Worm (Caenorhabditis elegans) whole organism, mixed stage, embryonic: ENCODE data around the gene mdf-2.

Source experiments
- M03D4.4 ChIP-seq: sonication (generic microtip); optimal IDR thresholded peaks from 2 replicates; lab custom pipeline; 2017; ENCODE audit warnings: mild to moderate bottlenecking, missing genetic modification characterization, missing compliant biosample characterization
- bed-3 ChIP-seq: fragments of 200-800 bp; sonication (Bioruptor generic); optimal IDR thresholded peaks from 3 replicates; lab custom pipeline; 2018; ENCODE audit warnings: mild to moderate bottlenecking, missing genetic modification characterization, moderate library complexity, missing compliant biosample characterization
- blmp-1 ChIP-seq: fragments of 150-350 bp; optimal IDR thresholded peaks from 2 replicates; lab custom pipeline; 2014; ENCODE audit warnings: missing biosample characterization, missing genetic modification characterization
- ceh-39 ChIP-seq: fragments of 150-350 bp; optimal IDR thresholded peaks from 2 replicates; lab custom pipeline; 2014; ENCODE audit warnings: missing biosample characterization, missing genetic modification characterization
- ceh-83 ChIP-seq: fragments of 200-800 bp; sonication (Bioruptor generic); optimal IDR thresholded peaks from 2 replicates; lab custom pipeline; 2018; ENCODE audit warnings: mild to moderate bottlenecking, missing genetic modification characterization, missing compliant biosample characterization
- ces-1 ChIP-seq: fragments of 150-350 bp; optimal IDR thresholded peaks from 2 replicates; lab custom pipeline; 2014; ENCODE audit warnings: missing biosample characterization, missing genetic modification reagents, missing genetic modification characterization
- cnd-1 ChIP-seq: fragments of 200-800 bp; sonication (Bioruptor generic); optimal IDR thresholded peaks from 2 replicates; lab custom pipeline; 2018; ENCODE audit warnings: mild to moderate bottlenecking, missing genetic modification characterization, missing compliant biosample characterization
- drap-1 ChIP-seq: fragments of 200-800 bp; sonication (Bioruptor generic); optimal IDR thresholded peaks from 3 replicates; lab custom pipeline; 2018; ENCODE audit warnings: mild to moderate bottlenecking, missing genetic modification characterization, missing compliant biosample characterization
- elt-3 ChIP-seq: fragments of 150-350 bp; optimal IDR thresholded peaks from 2 replicates; lab custom pipeline; 2014; ENCODE audit warnings: missing biosample characterization, missing genetic modification characterization
- hlh-1 ChIP-seq: fragments of 150-350 bp; optimal IDR thresholded peaks from 2 replicates; lab custom pipeline; 2014; ENCODE audit warnings: missing biosample characterization, missing genetic modification reagents, missing genetic modification characterization
- lin-13 ChIP-seq: fragments of 150-350 bp; optimal IDR thresholded peaks from 2 replicates; lab custom pipeline; 2014; ENCODE audit warnings: missing biosample characterization, missing genetic modification characterization
- lin-32 ChIP-seq: fragments of 200-800 bp; sonication (Bioruptor generic); optimal IDR thresholded peaks from 2 replicates; lab custom pipeline; 2018; ENCODE audit warnings: mild to moderate bottlenecking, missing genetic modification characterization, missing compliant biosample characterization
- lsy-2 ChIP-seq: fragments of 150-350 bp; optimal IDR thresholded peaks from 2 replicates; lab custom pipeline; 2014; ENCODE audit warnings: missing biosample characterization, missing genetic modification characterization
- mab-5 ChIP-seq: fragments of 150-350 bp; optimal IDR thresholded peaks from 2 replicates; lab custom pipeline; 2014; ENCODE audit warnings: missing biosample characterization, missing genetic modification characterization
- mep-1 ChIP-seq: fragments of 150-350 bp; optimal IDR thresholded peaks from 2 replicates; lab custom pipeline; 2017; ENCODE audit warnings: missing biosample characterization, missing genetic modification reagents, missing genetic modification characterization, inconsistent platforms
- mls-2 ChIP-seq: sonication (generic microtip); optimal IDR thresholded peaks from 2 replicates; lab custom pipeline; 2016; ENCODE audit warnings: mild to moderate bottlenecking, missing genetic modification characterization, moderate library complexity, missing compliant biosample characterization
- nhr-12 ChIP-seq: fragments of 150-350 bp; optimal IDR thresholded peaks from 2 replicates; lab custom pipeline; 2014; ENCODE audit warnings: missing biosample characterization, missing genetic modification characterization
- nhr-2 ChIP-seq: fragments of 150-350 bp; optimal IDR thresholded peaks from 2 replicates; lab custom pipeline; 2014; ENCODE audit warnings: missing biosample characterization, missing genetic modification characterization
- nhr-237 ChIP-seq: fragments of 150-350 bp; optimal IDR thresholded peaks from 2 replicates; lab custom pipeline; 2014; ENCODE audit warnings: missing biosample characterization, missing genetic modification characterization
- nhr-28 ChIP-seq: fragments of 150-350 bp; optimal IDR thresholded peaks from 2 replicates; lab custom pipeline; 2014; ENCODE audit warnings: missing biosample characterization, missing genetic modification characterization
- pha-4 ChIP-seq: fragments of 150-350 bp; optimal IDR thresholded peaks from 2 replicates; lab custom pipeline; 2018; ENCODE audit warnings: missing biosample characterization, missing genetic modification reagents, missing genetic modification characterization
- sem-2 ChIP-seq: fragments of 200-800 bp; sonication (Bioruptor generic); optimal IDR thresholded peaks from 2 replicates; lab custom pipeline; 2018; ENCODE audit warnings: mild to moderate bottlenecking, missing genetic modification characterization, missing compliant biosample characterization
- snpc-4 ChIP-seq: fragments of 150-350 bp; optimal IDR thresholded peaks from 2 replicates; lab custom pipeline; 2014; ENCODE audit warnings: missing biosample characterization, missing genetic modification characterization
- sptf-1 ChIP-seq: sonication (generic microtip); optimal IDR thresholded peaks from 2 replicates; lab custom pipeline; 2017; ENCODE audit warnings: mild to moderate bottlenecking, missing genetic modification characterization, moderate library complexity, missing compliant biosample characterization
- unc-120 ChIP-seq: sonication (generic microtip); optimal IDR thresholded peaks from 2 replicates; lab custom pipeline; 2017; ENCODE audit warnings: missing genetic modification characterization, missing compliant biosample characterization; ENCODE audit not compliant: poor library complexity, severe bottlenecking
- unc-39 ChIP-seq: fragments of 150-350 bp; optimal IDR thresholded peaks from 2 replicates; lab custom pipeline; 2014; ENCODE audit warnings: missing biosample characterization, missing genetic modification characterization
- unc-62 ChIP-seq: fragments of 150-350 bp; optimal IDR thresholded peaks from 2 replicates; lab custom pipeline; 2014; ENCODE audit warnings: missing biosample characterization, missing genetic modification reagents, missing genetic modification characterization
- zip-8 ChIP-seq: fragments of 150-350 bp; optimal IDR thresholded peaks from 2 replicates; lab custom pipeline; 2014; ENCODE audit warnings: missing biosample characterization, missing genetic modification characterization
- ztf-11 ChIP-seq: fragments of 150-350 bp; optimal IDR thresholded peaks from 2 replicates; lab custom pipeline; 2014; ENCODE audit warnings: missing biosample characterization, missing genetic modification characterization

Gene mdf-2

ce11 chrIV:2599634-2600033, 41.3 kb downstream of the mdf-2 start:
- peak; percentile 83 for TF ChIP-seq mep-1 (tag; lab: Kevin White, UChicago)
- TF ChIP-seq M03D4.4 (tag; lab: Kevin White, UChicago), result no peak
- no peak for TF ChIP-seq sem-2
- TF ChIP-seq sptf-1 (tag; lab: Kevin White, UChicago), result peak; percentile 27
- no peak for TF ChIP-seq lin-32 (GFP tag; lab: Kevin White, UChicago)
- TF ChIP-seq blmp-1 (tag; lab: Kevin White, UChicago), result no peak
- TF ChIP-seq pha-4 (tag; lab: Kevin White, UChicago), result peak; percentile 81
- no peak for TF ChIP-seq nhr-28 (tag; lab: Kevin White, UChicago)
- TF ChIP-seq unc-62 (GFP tag; lab: Kevin White, UChicago), result peak; percentile 67
- no peak for TF ChIP-seq unc-39 (tag; lab: Kevin White, UChicago)
- peak; percentile 48 for TF ChIP-seq mab-5 (tag; lab: Kevin White, UChicago)
- TF ChIP-seq ceh-39, result peak; percentile 78
- peak; percentile 79 for TF ChIP-seq hlh-1 (tag; lab: Kevin White, UChicago)
- TF ChIP-seq lin-13 (tag; lab: Kevin White, UChicago), result peak; percentile 10
- peak; percentile 70 for TF ChIP-seq ces-1
- TF ChIP-seq zip-8, result no peak
- peak; percentile 8 for TF ChIP-seq nhr-2 (tag; lab: Kevin White, UChicago)
- peak; percentile 45 for TF ChIP-seq mls-2 (tag; lab: Kevin White, UChicago)
- peak; percentile 14 for TF ChIP-seq nhr-237
- TF ChIP-seq nhr-12 (tag; lab: Kevin White, UChicago), result no peak
- TF ChIP-seq unc-120 (tag; lab: Kevin White, UChicago), result peak; percentile 53
- TF ChIP-seq drap-1, result no peak
- TF ChIP-seq bed-3 (GFP tag; lab: Kevin White, UChicago), result no peak
- peak; percentile 5 for TF ChIP-seq cnd-1
- no peak for TF ChIP-seq snpc-4 (tag; lab: Kevin White, UChicago)
- no peak for TF ChIP-seq ceh-83 (GFP tag; lab: Kevin White, UChicago)
- peak; percentile 40 for TF ChIP-seq lsy-2

ce11 chrIV:2597417-2597816, 43.5 kb downstream of the mdf-2 start, which contains the start of gene Y69A2AR.47:
Gene Y69A2AR.47, plus strand, starts transcription at chrIV:2597717.
- TF ChIP-seq elt-3 (tag; lab: Kevin White, UChicago) (no peak), zip-8 (no peak), lsy-2 (no peak), ztf-11 (tag; lab: Kevin White, UChicago) (no peak), cnd-1 (no peak), nhr-2 (tag; lab: Kevin White, UChicago) (no peak)
